Worm (Caenorhabditis elegans) whole organism, young adult: Measurements from ENCODE around the gene F32H5.4.

Experiments
- F33H1.4 ChIP-seq: fragments of 200-800 bp; sonication (Bioruptor generic); IDR thresholded peaks from 2 replicates; pipeline ENCODE4 v1.3.6; 2022; ENCODE audit warnings: missing genetic modification reagents, missing genetic modification characterization, missing compliant biosample characterization
- F52B5.7 ChIP-seq: sonication (generic microtip); optimal IDR thresholded peaks from 2 replicates; lab custom pipeline; 2016; ENCODE audit warnings: mild to moderate bottlenecking, missing genetic modification characterization, missing compliant biosample characterization
- Y95B8A.8 ChIP-seq: fragments of 200-800 bp; sonication (Bioruptor generic); IDR thresholded peaks from 2 replicates; pipeline ENCODE4 v1.3.6; 2022; ENCODE audit warnings: missing genetic modification reagents, missing genetic modification characterization, missing compliant biosample characterization
- ceh-40 ChIP-seq: fragments of 200-800 bp; sonication (Bioruptor generic); IDR thresholded peaks from 2 replicates; pipeline ENCODE4 v1.3.6; 2022; ENCODE audit warnings: missing genetic modification characterization, missing compliant biosample characterization
- die-1 ChIP-seq: sonication (generic microtip); optimal IDR thresholded peaks from 2 replicates; lab custom pipeline; 2016; ENCODE audit warnings: missing genotype, mild to moderate bottlenecking, missing genetic modification characterization, missing compliant biosample characterization
- dpl-1 ChIP-seq: fragments of 150-350 bp; optimal IDR thresholded peaks from 2 replicates; lab custom pipeline; 2014; ENCODE audit warnings: missing biosample characterization, missing genetic modification reagents, missing genetic modification characterization
- ekl-4 ChIP-seq: fragments of 200-800 bp; sonication (Bioruptor generic); IDR thresholded peaks from 2 replicates; pipeline ENCODE4 v1.3.6; 2022; ENCODE audit warnings: missing genetic modification reagents, missing genetic modification characterization, missing compliant biosample characterization
- lag-1 ChIP-seq: fragments of 200-800 bp; sonication (Bioruptor generic); IDR thresholded peaks from 2 replicates; pipeline ENCODE4 v1.3.6; 2022; ENCODE audit warnings: missing genetic modification reagents, missing genetic modification characterization, missing compliant biosample characterization
- nfya-1 ChIP-seq: sonication (generic microtip); optimal IDR thresholded peaks from 2 replicates; lab custom pipeline; 2017; ENCODE audit warnings: antibody characterized with exemption, missing compliant biosample characterization, missing genetic modification characterization, borderline replicate concordance; ENCODE audit not compliant: insufficient read depth
- sea-2 ChIP-seq: fragments of 200-800 bp; sonication (Bioruptor generic); IDR thresholded peaks from 2 replicates; pipeline ENCODE4 v1.3.6; 2022; ENCODE audit warnings: missing genetic modification characterization, missing compliant biosample characterization
- tbp1 ChIP-seq: fragments of 200-800 bp; sonication (Bioruptor generic); optimal IDR thresholded peaks from 2 replicates; lab custom pipeline; 2018; ENCODE audit warnings: mild to moderate bottlenecking, missing genetic modification characterization, missing compliant biosample characterization
- unc-130 ChIP-seq: sonication (generic microtip); optimal IDR thresholded peaks from 2 replicates; lab custom pipeline; 2016; ENCODE audit warnings: missing genetic modification reagents, missing genetic modification characterization, missing compliant biosample characterization
- unc-62 ChIP-seq: fragments of 150-350 bp; optimal IDR thresholded peaks from 2 replicates; lab custom pipeline; 2014; ENCODE audit warnings: missing biosample characterization, missing genetic modification reagents, missing genetic modification characterization
- xnd-1 ChIP-seq: sonication (generic microtip); optimal IDR thresholded peaks from 2 replicates; lab custom pipeline; 2016; ENCODE audit warnings: missing genotype, missing genetic modification reagents, missing genetic modification characterization, missing compliant biosample characterization

DNA sequence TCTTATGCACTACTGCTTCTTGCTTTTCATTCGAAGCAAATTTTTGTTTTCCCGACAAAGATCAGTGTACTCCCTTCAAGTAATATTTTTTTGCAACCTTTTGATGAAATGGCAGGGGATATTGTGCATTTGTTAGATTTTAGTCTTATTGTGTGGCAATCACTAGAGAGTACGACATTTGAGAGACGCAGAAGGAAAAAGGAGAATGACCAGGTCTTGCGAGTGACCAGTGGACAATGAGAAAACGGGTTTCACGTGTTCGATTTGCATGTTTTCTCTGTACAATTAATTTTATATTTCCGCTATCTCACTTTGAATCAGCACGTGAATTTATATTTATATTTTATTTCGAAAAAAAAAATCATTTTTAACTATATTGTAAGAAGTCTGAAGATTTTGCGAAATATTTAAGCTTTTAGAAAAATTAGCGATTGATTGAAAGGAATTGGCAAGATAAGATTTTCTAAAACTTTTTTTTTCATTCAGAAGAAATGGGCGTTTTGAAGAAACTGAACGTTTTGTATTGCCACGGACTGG lies 24.4 kb upstream of the F32H5.4 start, which contains the start of gene C50B6.9:
- TF ChIP-seq xnd-1 (no peak), F52B5.7 (tag; lab: Kevin White, UChicago) (no peak), tbp1 (GFP tag; lab: Kevin White, UChicago) (no peak), lag-1 (GFP tag; lab: Robert Waterston, UW) (no peak), ekl-4 (GFP tag; lab: Robert Waterston, UW) (no peak), dpl-1 (GFP tag; lab: Kevin White, UChicago) (no peak), unc-130 (GFP tag; lab: Kevin White, UChicago) (no peak), sea-2 (no peak), unc-62 (GFP tag; lab: Kevin White, UChicago) (no peak), die-1 (no peak), nfya-1 (tag; lab: Kevin White, UChicago) (no peak), Y95B8A.8 (no peak), F33H1.4 (GFP tag; lab: Robert Waterston, UW) (no peak), ceh-40 (GFP tag; lab: Robert Waterston, UW) (no peak)
